Worm (Caenorhabditis elegans): Measurements from ENCODE around the gene F53F4.7.

F53F4.7 gene

DNA sequence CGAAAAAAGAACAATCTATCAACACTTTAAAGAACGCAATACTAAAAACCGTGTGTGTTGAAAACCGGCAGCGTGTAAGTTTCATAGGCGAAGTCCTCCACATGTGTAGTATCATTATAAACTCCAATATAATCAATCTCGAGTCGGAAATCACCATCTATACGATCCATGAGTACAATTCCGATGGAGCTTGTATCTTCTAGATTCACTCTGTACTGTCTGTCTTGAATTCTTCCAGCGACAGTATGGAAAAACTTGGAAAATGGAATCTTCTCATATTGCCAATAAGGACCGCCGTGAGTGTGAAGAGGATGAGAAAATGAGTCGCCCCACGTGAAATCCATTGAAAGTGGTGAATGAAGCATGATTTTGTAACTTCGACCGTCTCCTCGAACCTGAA is 46.8 kb downstream of the F53F4.7 start (continued):
- TF ChIP-seq pha-4 (GFP tag; IDR thresholded peaks at IDR 0.05): no peak
- TF ChIP-seq pha-4 (tag; optimal IDR thresholded peaks at IDR 0.05): no peak
- 0 out of 2 replicates have a peak, but pooled peaks have one; percentile 42 for TF ChIP-seq dmd-6 (GFP tag; IDR thresholded peaks at IDR 0.05)
- no peak for TF ChIP-seq set-16 (GFP tag; IDR thresholded peaks at IDR 0.05)
- TF ChIP-seq R02D3.7 (tag; optimal IDR thresholded peaks at IDR 0.05): no peak
- no peak for TF ChIP-seq nhr-77 (tag; optimal IDR thresholded peaks at IDR 0.05)
- no peak for TF ChIP-seq egl-27 (tag; optimal IDR thresholded peaks at IDR 0.05)
- TF ChIP-seq ceh-82 (tag; optimal IDR thresholded peaks at IDR 0.05): no peak
- no peak for TF ChIP-seq nhr-6 (tag; optimal IDR thresholded peaks at IDR 0.05)
- TF ChIP-seq daf-12 (tag; optimal IDR thresholded peaks at IDR 0.05): no peak
- no peak for TF ChIP-seq duxl-1 (tag; optimal IDR thresholded peaks at IDR 0.05; ENCODE audit: poor library complexity)
- TF ChIP-seq ztf-7 (tag; optimal IDR thresholded peaks at IDR 0.05): no peak
- no peak for TF ChIP-seq F44E2.7 (GFP tag; IDR thresholded peaks at IDR 0.05)
- no peak for TF ChIP-seq pqm-1 (tag; optimal IDR thresholded peaks at IDR 0.05)
- no peak; the same call in 1 of the 2 replicates for TF ChIP-seq dmd-8 (GFP tag; IDR thresholded peaks at IDR 0.05)
- TF ChIP-seq tra-1 (GFP tag; IDR thresholded peaks at IDR 0.05): peak; percentile 46; the same call in 1 of the 2 replicates
- TF ChIP-seq Y75B8A.6 (GFP tag; IDR thresholded peaks at IDR 0.05): no peak
- no peak for TF ChIP-seq hlh-30 (tag; optimal IDR thresholded peaks at IDR 0.05; ENCODE audit: insufficient read depth)
- no peak for TF ChIP-seq skn-1 (tag; optimal IDR thresholded peaks at IDR 0.05)
- no peak for TF ChIP-seq madf-9 (GFP tag; conservative IDR thresholded peaks at IDR 0.05)
- TF ChIP-seq F10B5.3 (tag; optimal IDR thresholded peaks at IDR 0.05): no peak
- peak in 1 of 2 experiments; percentile 22 for TF ChIP-seq unc-62 (GFP tag; optimal IDR thresholded peaks at IDR 0.05 in 1 of 2)
- no peak for TF ChIP-seq unc-62 (tag; optimal IDR thresholded peaks at IDR 0.05)
- no peak for TF ChIP-seq lin-29 (GFP tag; IDR thresholded peaks at IDR 0.05)
- TF ChIP-seq nhr-28 (tag; optimal IDR thresholded peaks at IDR 0.05): no peak
- TF ChIP-seq ceh-32 (tag; optimal IDR thresholded peaks at IDR 0.05; ENCODE audit: poor library complexity): no peak
- no peak for TF ChIP-seq lir-3 (tag; optimal IDR thresholded peaks at IDR 0.05)
- no peak for TF ChIP-seq mdl-1 (tag; optimal IDR thresholded peaks at IDR 0.05)
- TF ChIP-seq nhr-48 (tag; optimal IDR thresholded peaks at IDR 0.05): peak; percentile 31
- TF ChIP-seq daf-19 (GFP tag; conservative IDR thresholded peaks at IDR 0.05): no peak
- TF ChIP-seq dve-1 (tag; optimal IDR thresholded peaks at IDR 0.05; ENCODE audit: insufficient read depth): peak; percentile 36
- TF ChIP-seq ztf-11 (tag; optimal IDR thresholded peaks at IDR 0.05): no peak
- TF ChIP-seq sdz-12 (GFP tag; optimal IDR thresholded peaks at IDR 0.05): no peak
- TF ChIP-seq nhr-11 (tag; optimal IDR thresholded peaks at IDR 0.05): no peak
- no peak for TF ChIP-seq Y48G9A.11 (GFP tag; IDR thresholded peaks at IDR 0.05)
- TF ChIP-seq ama-1 (optimal IDR thresholded peaks at IDR 0.05): peak; percentile 65
- TF ChIP-seq hif-1 (tag; optimal IDR thresholded peaks at IDR 0.05): no peak
- TF ChIP-seq spr-1 (tag; optimal IDR thresholded peaks at IDR 0.05): no peak
- no peak for TF ChIP-seq attf-4 (tag; optimal IDR thresholded peaks at IDR 0.05)
- no peak for TF ChIP-seq zip-11 (GFP tag; IDR thresholded peaks at IDR 0.05)
- TF ChIP-seq nhr-41 (GFP tag; IDR thresholded peaks at IDR 0.05): no peak
- peak; percentile 32; the same call in 1 of the 2 replicates for TF ChIP-seq mdt-29 (GFP tag; IDR thresholded peaks at IDR 0.05)
- TF ChIP-seq T26A8.4 (GFP tag; IDR thresholded peaks at IDR 0.05): peak; percentile 74; the same call in 1 of the 2 replicates
- TF ChIP-seq tag-97 (GFP tag; IDR thresholded peaks at IDR 0.05): no peak
- no peak for TF ChIP-seq egl-43 (GFP tag; IDR thresholded peaks at IDR 0.05)
- TF ChIP-seq lim-7 (GFP tag; IDR thresholded peaks at IDR 0.05): no peak
- no peak for TF ChIP-seq fos-1 (tag; optimal IDR thresholded peaks at IDR 0.05)
- TF ChIP-seq lin-15B (tag; optimal IDR thresholded peaks at IDR 0.05): no peak
- no peak for TF ChIP-seq gei-8 (GFP tag; optimal IDR thresholded peaks at IDR 0.05)
- no peak for TF ChIP-seq jun-1 (tag; optimal IDR thresholded peaks at IDR 0.05)
- TF ChIP-seq fkh-10 (GFP tag; optimal IDR thresholded peaks at IDR 0.05): no peak
- no peak for TF ChIP-seq F49E8.2 (tag; optimal IDR thresholded peaks at IDR 0.05; ENCODE audit: borderline replicate concordance)

Data from whole organism, L4 larva.